Worm (Caenorhabditis elegans): ENCODE data around the gene math-22.

DNA sequence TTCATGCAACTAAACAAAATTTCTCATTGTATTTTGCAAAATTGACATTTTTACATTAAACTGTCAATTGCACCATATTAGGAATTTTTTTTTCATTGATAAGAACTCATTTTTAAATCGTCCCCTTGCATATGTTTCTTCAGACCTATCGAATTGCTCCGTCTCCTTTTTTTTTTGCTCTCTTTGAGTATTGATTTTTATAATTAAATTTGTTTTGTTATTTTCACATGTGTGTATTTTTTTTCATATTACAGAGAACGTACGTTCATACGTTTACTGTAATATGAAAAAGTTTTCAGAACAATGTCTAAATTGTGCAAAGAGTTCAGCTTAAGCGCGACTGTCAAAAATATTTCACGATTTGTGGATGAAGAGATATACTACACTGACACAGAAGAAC lies 36.1 kb upstream of the math-22 start, which contains the start of gene math-14:
- TF ChIP-seq ceh-82 (tag; optimal IDR thresholded peaks at IDR 0.05) (no peak), nhr-11 (tag; optimal IDR thresholded peaks at IDR 0.05) (no peak), nhr-237 (tag; optimal IDR thresholded peaks at IDR 0.05) (no peak), nhr-77 (tag; optimal IDR thresholded peaks at IDR 0.05) (no peak), ztf-4 (tag; optimal IDR thresholded peaks at IDR 0.05) (no peak), lsy-2 (tag; optimal IDR thresholded peaks at IDR 0.05) (no peak), mdl-1 (tag; optimal IDR thresholded peaks at IDR 0.05) (no peak), ama-1 (optimal IDR thresholded peaks at IDR 0.05) (no peak), lin-13 (GFP tag; optimal IDR thresholded peaks at IDR 0.05) (no peak), C34F6.9 (tag; optimal IDR thresholded peaks at IDR 0.05) (no peak)
